Worm (Caenorhabditis elegans): Measurements from ENCODE around the gene kbp-2.

ce11 chrIII:4874671-4875070, 29.0 kb downstream of the kbp-2 start, which contains the start of gene C35D10.12:
- no peak for TF ChIP-seq F13C5.2 (tag; optimal IDR thresholded peaks at IDR 0.05)
- TF ChIP-seq ceh-36 (tag; optimal IDR thresholded peaks at IDR 0.05), result no peak
- TF ChIP-seq aly-1 (tag; optimal IDR thresholded peaks at IDR 0.05), result no peak
- no peak for TF ChIP-seq tbx-37 (GFP tag; conservative IDR thresholded peaks at IDR 0.05)
- no peak for TF ChIP-seq ama-1 (optimal IDR thresholded peaks at IDR 0.05)
- TF ChIP-seq hmbx-1 (tag; optimal IDR thresholded peaks at IDR 0.05), result no peak
- TF ChIP-seq sea-1 (GFP tag; conservative IDR thresholded peaks at IDR 0.05), result no peak
- no peak for TF ChIP-seq tbx-11 (GFP tag; IDR thresholded peaks at IDR 0.05)

Data from whole organism, early embryonic.